Fruit fly (Drosophila melanogaster): ENCODE measurements around the gene KLHL18.

Gene KLHL18

dm6 chr3R:11971394-11971793 lies 38.8 kb downstream of the KLHL18 start, which contains the start of gene GC2:
Gene GC2 (plus strand): TSS chr3R:11971694.
- TF ChIP-seq Ada2b (GFP tag; IDR thresholded peaks at IDR 0.05) (no peak), ac (GFP tag; optimal IDR thresholded peaks at IDR 0.05) (no peak), Fer1 (GFP tag; optimal IDR thresholded peaks at IDR 0.05) (no peak), exex (tag; optimal IDR thresholded peaks at IDR 0.05) (no peak)

dm6 chr3R:11969217-11969616 lies 41.0 kb downstream of the KLHL18 start:
- TF ChIP-seq CG11085 (GFP tag; IDR thresholded peaks at IDR 0.05) = no peak
- TF ChIP-seq seq (GFP tag; IDR thresholded peaks at IDR 0.05) = no peak
- TF ChIP-seq BtbVII (GFP tag; optimal IDR thresholded peaks at IDR 0.05) = no peak
- TF ChIP-seq Lhr (GFP tag; optimal IDR thresholded peaks at IDR 0.05) = no peak
- TF ChIP-seq MESR4 (GFP tag; optimal IDR thresholded peaks at IDR 0.05) = no peak
- no peak for TF ChIP-seq CkIIα-i1 (GFP tag; IDR thresholded peaks at IDR 0.05)
- TF ChIP-seq grau (tag; optimal IDR thresholded peaks at IDR 0.05) = peak; percentile 79
- no peak for TF ChIP-seq CG15479 (GFP tag; optimal IDR thresholded peaks at IDR 0.05)
- no peak for TF ChIP-seq CG34224 (GFP tag; IDR thresholded peaks at IDR 0.05; ENCODE audit: partially characterized antibody)
- no peak for TF ChIP-seq CG6854 (GFP tag; optimal IDR thresholded peaks at IDR 0.05)
- TF ChIP-seq peb (GFP tag; IDR thresholded peaks at IDR 0.05) = no peak
- TF ChIP-seq CG7839 (tag; optimal IDR thresholded peaks at IDR 0.05) = peak; percentile 32
- TF ChIP-seq Hmx (GFP tag; optimal IDR thresholded peaks at IDR 0.05) = no peak
- TF ChIP-seq Dek (tag; optimal IDR thresholded peaks at IDR 0.05) = no peak
- no peak for TF ChIP-seq cwo (GFP tag; optimal IDR thresholded peaks at IDR 0.05)
- TF ChIP-seq tio (GFP tag; optimal IDR thresholded peaks at IDR 0.05) = peak; percentile 16
- TF ChIP-seq CG31224 (GFP tag; IDR thresholded peaks at IDR 0.05) = no peak
- no peak for TF ChIP-seq CG4282 (GFP tag; optimal IDR thresholded peaks at IDR 0.05)
- TF ChIP-seq chn (GFP tag; optimal IDR thresholded peaks at IDR 0.05) = no peak
- TF ChIP-seq PHDP (tag; optimal IDR thresholded peaks at IDR 0.05) = peak; percentile 19
- no peak for TF ChIP-seq Mad (GFP tag; optimal IDR thresholded peaks at IDR 0.05)
- TF ChIP-seq CG11504 (tag; optimal IDR thresholded peaks at IDR 0.05) = no peak
- no peak for TF ChIP-seq CG10959 (GFP tag; IDR thresholded peaks at IDR 0.05)
- TF ChIP-seq CG14050 (GFP tag; IDR thresholded peaks at IDR 0.05) = peak; percentile 8; the same call in 1 of the 3 replicates
- no peak for TF ChIP-seq disco-r (GFP tag; optimal IDR thresholded peaks at IDR 0.05)
- TF ChIP-seq CG3995 (GFP tag; optimal IDR thresholded peaks at IDR 0.05) = no peak
- TF ChIP-seq Dad (GFP tag; optimal IDR thresholded peaks at IDR 0.05) = no peak
- TF ChIP-seq wor (GFP tag; IDR thresholded peaks at IDR 0.05) = no peak
- no peak for TF ChIP-seq CG18011 (GFP tag; optimal IDR thresholded peaks at IDR 0.05)
- no peak for TF ChIP-seq CrebB (tag; optimal IDR thresholded peaks at IDR 0.05)
- TF ChIP-seq danr (GFP tag; IDR thresholded peaks at IDR 0.05) = no peak
- TF ChIP-seq Camta (GFP tag; optimal IDR thresholded peaks at IDR 0.05) = no peak
- TF ChIP-seq Hr51 (GFP tag; optimal IDR thresholded peaks at IDR 0.05) = peak in 1 of 2 experiments; percentile 18
- no peak for TF ChIP-seq CG8478 (optimal IDR thresholded peaks at IDR 0.05)
- TF ChIP-seq nmo (GFP tag; optimal IDR thresholded peaks at IDR 0.05) = peak; percentile 20
- TF ChIP-seq ase (GFP tag; IDR thresholded peaks at IDR 0.05) = no peak
- peak; percentile 23 for TF ChIP-seq lilli (GFP tag; optimal IDR thresholded peaks at IDR 0.05)
- TF ChIP-seq CG6654 (GFP tag; optimal IDR thresholded peaks at IDR 0.05) = no peak
- TF ChIP-seq HmgD (GFP tag; optimal IDR thresholded peaks at IDR 0.05) = no peak
- TF ChIP-seq CG8290 (GFP tag; optimal IDR thresholded peaks at IDR 0.05) = no peak
- TF ChIP-seq CG8290 (tag; optimal IDR thresholded peaks at IDR 0.05) = no peak
- no peak for TF ChIP-seq zfh2 (GFP tag; optimal IDR thresholded peaks at IDR 0.05)
- peak; percentile 16 for TF ChIP-seq Sox102F (GFP tag; optimal IDR thresholded peaks at IDR 0.05)
- no peak for TF ChIP-seq CG2116 (GFP tag; optimal IDR thresholded peaks at IDR 0.05)
- TF ChIP-seq ttk (GFP tag; IDR thresholded peaks at IDR 0.05) = no peak
- 0 out of 2 replicates have a peak, but pooled peaks have one; percentile 18 for TF ChIP-seq CG14014 (GFP tag; IDR thresholded peaks at IDR 0.05)
- TF ChIP-seq CG2129 (GFP tag; IDR thresholded peaks at IDR 0.05; ENCODE audit: partially characterized antibody) = no peak
